Worm (Caenorhabditis elegans) whole organism, early embryonic: ENCODE data around the gene col-162.

Source experiments
- ets-7 ChIP-seq: sonication (generic microtip); optimal IDR thresholded peaks from 2 replicates; lab custom pipeline; 2016; ENCODE audit warnings: missing genotype, missing genetic modification characterization, missing compliant biosample characterization
- tbx-37 ChIP-seq: fragments of 200-800 bp; sonication (Bioruptor generic); conservative IDR thresholded peaks from 2 replicates; pipeline ENCODE4 v1.3.6; 2022; ENCODE audit warnings: missing genetic modification reagents, missing genetic modification characterization, missing compliant biosample characterization

DNA sequence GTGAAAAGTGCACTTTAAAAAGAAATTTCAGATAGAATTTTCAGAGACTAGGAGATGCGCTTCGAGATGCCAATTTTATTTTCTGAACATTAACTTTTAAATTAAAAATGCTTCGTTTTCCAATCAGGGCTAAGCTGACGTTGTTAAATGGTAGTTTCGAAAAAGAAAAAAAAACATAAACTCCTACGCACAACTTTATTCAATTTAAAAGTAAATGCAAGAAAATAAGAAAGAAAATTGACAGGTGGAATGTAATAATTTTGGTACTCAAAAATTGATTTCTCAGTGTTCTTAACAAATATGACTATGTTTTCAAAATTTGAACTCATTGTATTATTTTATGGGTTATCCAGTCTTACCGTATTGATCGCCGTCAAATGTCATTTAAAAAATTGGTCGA, 11.6 kb downstream of the col-162 start, which contains the start of gene lurp-2:
- TF ChIP-seq ets-7 (tag; lab: Kevin White, UChicago) = no peak
- TF ChIP-seq tbx-37 = no peak
